Fruit fly (Drosophila melanogaster) whole organism, embryonic: Measurements from ENCODE around the gene cup.
A peak's percentile ranks its signal among the peaks of the same experiment; 100 is the strongest.

Experiments
- B-H2 ChIP-seq: fragments of 200-800 bp; sonication (Bioruptor generic); optimal IDR thresholded peaks from 2 replicates; lab custom pipeline; 2018; ENCODE audit warnings: missing biosample characterization, mild to moderate bottlenecking, missing genetic modification characterization
- CG10267 ChIP-seq: fragments of 200-800 bp; sonication (Bioruptor generic); optimal IDR thresholded peaks from 2 replicates; lab custom pipeline; 2018; ENCODE audit warnings: missing biosample characterization, mild to moderate bottlenecking, missing genetic modification characterization, moderate library complexity
- CG10462 ChIP-seq: fragments of 200-800 bp; sonication (Bioruptor generic); optimal IDR thresholded peaks from 2 replicates; lab custom pipeline; 2016; ENCODE audit warnings: missing biosample characterization, missing genetic modification characterization
- CG11560 ChIP-seq: fragments of 200-800 bp; sonication (Bioruptor generic); IDR thresholded peaks from 3 replicates; pipeline ENCODE4 v1.3.6; 2022; ENCODE audit warnings: missing biosample characterization, missing genetic modification characterization
- CG12071 ChIP-seq: fragments of 200-800 bp; sonication (Bioruptor generic); optimal IDR thresholded peaks from 3 replicates; lab custom pipeline; 2018; ENCODE audit warnings: missing biosample characterization, mild to moderate bottlenecking, missing genetic modification characterization
- CG12942 ChIP-seq: fragments of 200-800 bp; sonication (Bioruptor generic); optimal IDR thresholded peaks from 3 replicates; lab custom pipeline; 2016; ENCODE audit warnings: missing biosample characterization, missing genetic modification characterization
- CG14710 ChIP-seq: fragments of 200-800 bp; sonication (Bioruptor generic); optimal IDR thresholded peaks from 3 replicates; lab custom pipeline; 2019; ENCODE audit warnings: missing biosample characterization, mild to moderate bottlenecking, missing genetic modification characterization, moderate library complexity
- CG14860 ChIP-seq: fragments of 200-800 bp; sonication (Bioruptor generic); IDR thresholded peaks from 3 replicates; pipeline ENCODE4 v1.3.6; 2022; ENCODE audit warnings: missing biosample characterization, missing genetic modification characterization; ENCODE audit not compliant: partially characterized antibody
- CG15514 ChIP-seq: fragments of 200-800 bp; sonication (Bioruptor generic); optimal IDR thresholded peaks from 3 replicates; lab custom pipeline; 2017; ENCODE audit warnings: missing biosample characterization, missing genetic modification characterization, mild to moderate bottlenecking, moderate library complexity, missing genetic modification reagents
- CG16815 ChIP-seq: fragments of 200-800 bp; sonication (Bioruptor generic); optimal IDR thresholded peaks from 3 replicates; lab custom pipeline; 2017; ENCODE audit warnings: missing biosample characterization, mild to moderate bottlenecking, missing genetic modification characterization
- CG16863 ChIP-seq: fragments of 200-800 bp; sonication (Bioruptor generic); optimal IDR thresholded peaks from 3 replicates; lab custom pipeline; 2016; ENCODE audit warnings: missing biosample characterization, missing genetic modification characterization
- CG17612 ChIP-seq: fragments of 200-800 bp; sonication (Bioruptor generic); IDR thresholded peaks from 2 replicates; pipeline ENCODE4 v1.3.6; 2022; ENCODE audit warnings: missing biosample characterization, missing genetic modification characterization
- CG17912 ChIP-seq: fragments of 200-800 bp; sonication (Bioruptor generic); optimal IDR thresholded peaks from 2 replicates; lab custom pipeline; 2018; ENCODE audit warnings: missing biosample characterization, mild to moderate bottlenecking, missing genetic modification characterization
- CG18011 ChIP-seq: fragments of 200-800 bp; sonication (Bioruptor generic); optimal IDR thresholded peaks from 2 replicates; lab custom pipeline; 2017; ENCODE audit warnings: missing biosample characterization, missing genetic modification characterization, mild to moderate bottlenecking, moderate library complexity, missing genotype
- CG2129 ChIP-seq: fragments of 200-800 bp; sonication (Bioruptor generic); IDR thresholded peaks from 2 replicates; pipeline ENCODE4 v1.3.6; 2022; ENCODE audit warnings: missing biosample characterization, missing genetic modification characterization; ENCODE audit not compliant: partially characterized antibody
- CG42726 ChIP-seq: fragments of 200-800 bp; sonication (Bioruptor generic); IDR thresholded peaks from 2 replicates; pipeline ENCODE4 v1.3.6; 2022; ENCODE audit warnings: missing biosample characterization, missing genetic modification characterization; ENCODE audit not compliant: partially characterized antibody
- CG4617 ChIP-seq: fragments of 200-800 bp; sonication (Bioruptor generic); optimal IDR thresholded peaks from 3 replicates; lab custom pipeline; 2016; ENCODE audit warnings: missing biosample characterization, missing genetic modification characterization, borderline replicate concordance
- CG8388 ChIP-seq: fragments of 200-800 bp; sonication (Bioruptor generic); optimal IDR thresholded peaks from 2 replicates; lab custom pipeline; 2019; ENCODE audit warnings: missing biosample characterization, mild to moderate bottlenecking, missing genetic modification characterization, moderate library complexity
- CG8765 ChIP-seq: fragments of 200-800 bp; sonication (Bioruptor generic); IDR thresholded peaks from 2 replicates; pipeline ENCODE4 v1.3.6; 2022; ENCODE audit warnings: missing biosample characterization, missing genetic modification characterization
- Dip2 ChIP-seq: fragments of 200-800 bp; sonication (Bioruptor generic); IDR thresholded peaks from 2 replicates; pipeline ENCODE4 v1.3.6; 2022; ENCODE audit warnings: missing biosample characterization, missing genetic modification characterization
- E2f2 ChIP-seq: fragments of 200-800 bp; sonication (Bioruptor generic); IDR thresholded peaks from 2 replicates; pipeline ENCODE4 v1.3.6; 2022; ENCODE audit warnings: missing biosample characterization, missing genetic modification characterization
- Elba2 ChIP-seq: fragments of 200-800 bp; sonication (Bioruptor generic); optimal IDR thresholded peaks from 3 replicates; lab custom pipeline; 2016; ENCODE audit warnings: missing biosample characterization, missing genetic modification characterization
- Ets65A ChIP-seq: fragments of 200-800 bp; sonication (Bioruptor generic); peaks from one replicate; lab custom pipeline; 2016; ENCODE audit warnings: missing biosample characterization, missing genetic modification characterization
- HLHmδ ChIP-seq: fragments of 200-800 bp; sonication (Bioruptor generic); optimal IDR thresholded peaks from 2 replicates; lab custom pipeline; 2018; ENCODE audit warnings: missing biosample characterization, mild to moderate bottlenecking, missing genetic modification characterization, moderate library complexity
- HmgZ ChIP-seq: fragments of 200-800 bp; sonication (Bioruptor generic); optimal IDR thresholded peaks from 2 replicates; lab custom pipeline; 2018; ENCODE audit warnings: missing biosample characterization, mild to moderate bottlenecking, missing genetic modification characterization
- Hsf ChIP-seq: fragments of 200-800 bp; sonication (Bioruptor generic); optimal IDR thresholded peaks from 3 replicates; lab custom pipeline; 2016; ENCODE audit warnings: missing biosample characterization, missing genetic modification characterization
- Lim3 ChIP-seq: fragments of 200-800 bp; sonication (Bioruptor generic); IDR thresholded peaks from 2 replicates; pipeline ENCODE4 v1.3.6; 2022; ENCODE audit warnings: missing biosample characterization, missing genetic modification characterization
- NfI ChIP-seq: fragments of 200-800 bp; sonication (Bioruptor generic); optimal IDR thresholded peaks from 3 replicates; lab custom pipeline; 2018; ENCODE audit warnings: missing biosample characterization, mild to moderate bottlenecking, missing genetic modification characterization, moderate library complexity
- Ravus ChIP-seq: fragments of 200-800 bp; sonication (Bioruptor generic); IDR thresholded peaks from 2 replicates; pipeline ENCODE4 v1.3.6; 2022; ENCODE audit warnings: missing biosample characterization, missing genetic modification characterization
- YL-1 ChIP-seq: fragments of 200-800 bp; sonication (Bioruptor generic); optimal IDR thresholded peaks from 3 replicates; lab custom pipeline; 2017; ENCODE audit warnings: missing biosample characterization, mild to moderate bottlenecking, missing genetic modification characterization
- abd-A ChIP-seq: fragments of 200-800 bp; sonication (Bioruptor generic); optimal IDR thresholded peaks from 3 replicates; lab custom pipeline; 2019; ENCODE audit warnings: missing biosample characterization, mild to moderate bottlenecking, missing genetic modification characterization, moderate library complexity
- bowl ChIP-seq: fragments of 200-800 bp; sonication (Bioruptor generic); IDR thresholded peaks from 2 replicates; pipeline ENCODE4 v1.3.6; 2022; ENCODE audit warnings: missing biosample characterization, missing genetic modification characterization
- cas ChIP-seq: fragments of 200-800 bp; sonication (Bioruptor generic); IDR thresholded peaks from 2 replicates; pipeline ENCODE4 v1.3.6; 2022; ENCODE audit warnings: missing biosample characterization, missing genetic modification characterization
- corto ChIP-seq: fragments of 200-800 bp; sonication (Bioruptor generic); optimal IDR thresholded peaks from 2 replicates; lab custom pipeline; 2016; ENCODE audit warnings: missing biosample characterization, mild to moderate bottlenecking, missing genetic modification characterization, moderate library complexity
- cwo ChIP-seq: fragments of 200-800 bp; sonication (Bioruptor generic); optimal IDR thresholded peaks from 3 replicates; lab custom pipeline; 2017; ENCODE audit warnings: missing biosample characterization, missing genetic modification characterization, mild to moderate bottlenecking, moderate library complexity, missing genetic modification reagents
- esg ChIP-seq: fragments of 200-800 bp; sonication (Bioruptor generic); conservative IDR thresholded peaks from 2 replicates; pipeline ENCODE4 v1.3.6; 2022; ENCODE audit warnings: missing biosample characterization, missing genetic modification characterization
- eve ChIP-seq, 2 experiments: fragments of >200 bp; optimal IDR thresholded peaks; 2 replicates each; lab custom pipeline; 2017; ENCODE audit warnings: missing biosample characterization in 2 of 2, missing genetic modification characterization in 2 of 2
- fd64A ChIP-seq: fragments of 200-800 bp; sonication (Bioruptor generic); optimal IDR thresholded peaks from 3 replicates; lab custom pipeline; 2018; ENCODE audit warnings: missing biosample characterization, mild to moderate bottlenecking, missing genetic modification characterization
- fru ChIP-seq: fragments of >200 bp; optimal IDR thresholded peaks from 2 replicates; lab custom pipeline; 2017
- ftz-f1 ChIP-seq: fragments of 200-800 bp; sonication (Bioruptor generic); optimal IDR thresholded peaks from 2 replicates; lab custom pipeline; 2016; ENCODE audit warnings: missing biosample characterization, missing genetic modification characterization
- grau ChIP-seq: fragments of 200-800 bp; optimal IDR thresholded peaks from 3 replicates; lab custom pipeline; 2019; ENCODE audit warnings: missing biosample characterization, mild to moderate bottlenecking, missing genetic modification characterization, moderate library complexity
- hth ChIP-seq: fragments of >200 bp; optimal IDR thresholded peaks from 2 replicates; lab custom pipeline; 2017; ENCODE audit warnings: inconsistent platforms
- kay ChIP-seq: fragments of 200-800 bp; sonication (Bioruptor generic); optimal IDR thresholded peaks from 2 replicates; lab custom pipeline; 2016; ENCODE audit warnings: missing biosample characterization, missing genetic modification characterization
- knrl ChIP-seq: fragments of 200-800 bp; sonication (Bioruptor generic); IDR thresholded peaks from 3 replicates; pipeline ENCODE4 v1.3.6; 2022; ENCODE audit warnings: missing biosample characterization, missing genetic modification characterization; ENCODE audit not compliant: partially characterized antibody
- maf-S ChIP-seq: fragments of 200-800 bp; sonication (Bioruptor generic); optimal IDR thresholded peaks from 2 replicates; lab custom pipeline; 2016; ENCODE audit warnings: missing biosample characterization, missing genetic modification characterization
- mirr ChIP-seq: fragments of 200-800 bp; sonication (Bioruptor generic); optimal IDR thresholded peaks from 3 replicates; lab custom pipeline; 2018; ENCODE audit warnings: missing biosample characterization, mild to moderate bottlenecking, missing genetic modification characterization
- pita ChIP-seq: fragments of 200-800 bp; sonication (Bioruptor generic); optimal IDR thresholded peaks from 2 replicates; lab custom pipeline; 2017; ENCODE audit warnings: missing biosample characterization, mild to moderate bottlenecking, missing genetic modification characterization
- slp2 ChIP-seq: fragments of 200-800 bp; sonication (Bioruptor generic); optimal IDR thresholded peaks from 2 replicates; lab custom pipeline; 2016; ENCODE audit warnings: missing biosample characterization, missing genetic modification characterization
- vfl ChIP-seq: fragments of 200-800 bp; sonication (Bioruptor generic); optimal IDR thresholded peaks from 2 replicates; lab custom pipeline; 2016; ENCODE audit warnings: missing biosample characterization, missing genetic modification characterization
- wor ChIP-seq: fragments of 200-800 bp; sonication (Bioruptor generic); IDR thresholded peaks from 2 replicates; pipeline ENCODE4 v1.3.6; 2022; ENCODE audit warnings: missing biosample characterization, missing genetic modification characterization
- zen2 ChIP-seq: fragments of 200-800 bp; sonication (Bioruptor generic); IDR thresholded peaks from 3 replicates; pipeline ENCODE4 v1.3.6; 2022; ENCODE audit warnings: missing biosample characterization, missing genetic modification characterization; ENCODE audit not compliant: partially characterized antibody

The cup gene

dm6 chr2L:6648163-6648628, 15.3 kb upstream of the cup start (continued):
- TF ChIP-seq pita (GFP tag; lab: Kevin White, UChicago): no peak
- TF ChIP-seq CG2129 (GFP tag; lab: Robert Waterston, UW): no peak
- peak; percentile 89 for TF ChIP-seq CG10267 (tag; lab: Kevin White, UChicago)
- peak; percentile 86 for TF ChIP-seq cas
- TF ChIP-seq Ets65A (GFP tag; lab: Kevin White, UChicago): peak; percentile 98
- peak; percentile 90 for TF ChIP-seq CG15514 (GFP tag; lab: Kevin White, UChicago)
- TF ChIP-seq mirr (GFP tag; lab: Kevin White, UChicago): peak; percentile 87
- peak; percentile 96 for TF ChIP-seq NfI
- TF ChIP-seq corto (GFP tag; lab: Kevin White, UChicago): peak; percentile 76
- TF ChIP-seq CG4617 (GFP tag; lab: Kevin White, UChicago): peak; percentile 87
- TF ChIP-seq CG14710 (tag; lab: Kevin White, UChicago): peak; percentile 95
- peak; percentile 96 for TF ChIP-seq grau (tag; lab: Kevin White, UChicago)
- TF ChIP-seq esg: peak; percentile 94
- peak; percentile 88 for TF ChIP-seq wor (GFP tag; lab: Robert Waterston, UW)
- no peak for TF ChIP-seq abd-A (tag; lab: Kevin White, UChicago)
- TF ChIP-seq fd64A: peak; percentile 52
- TF ChIP-seq Ravus (GFP tag; lab: Robert Waterston, UW): peak; percentile 74
- TF ChIP-seq knrl (GFP tag; lab: Robert Waterston, UW): no peak
- peak; percentile 98 for TF ChIP-seq HmgZ (tag; lab: Kevin White, UChicago)
- TF ChIP-seq vfl: peak; percentile 91
- TF ChIP-seq fru (lab: Kevin White, UChicago): no peak
- peak; percentile 88 for TF ChIP-seq CG16863 (GFP tag; lab: Kevin White, UChicago)
- peak; percentile 94 for TF ChIP-seq cwo (GFP tag; lab: Kevin White, UChicago)
- TF ChIP-seq CG42726: no peak
- peak; percentile 40 for TF ChIP-seq Elba2
- TF ChIP-seq hth (lab: Kevin White, UChicago): no peak
- peak; percentile 95 for TF ChIP-seq B-H2
- TF ChIP-seq CG10462 (GFP tag; lab: Kevin White, UChicago): peak; percentile 90
- TF ChIP-seq CG17612 (GFP tag; lab: Robert Waterston, UW): peak; percentile 85
- peak; percentile 79 for TF ChIP-seq CG11560 (tag; lab: Robert Waterston, UW)
- peak; percentile 90 for TF ChIP-seq maf-S (GFP tag; lab: Kevin White, UChicago)
- peak; percentile 76; the same call in 1 of the 2 replicates for TF ChIP-seq CG8765 (GFP tag; lab: Robert Waterston, UW)
- TF ChIP-seq HLHmδ: no peak
- peak; percentile 22 for TF ChIP-seq ftz-f1 (GFP tag; lab: Kevin White, UChicago)
- TF ChIP-seq CG17912 (GFP tag; lab: Kevin White, UChicago): peak; percentile 68
- TF ChIP-seq Hsf: peak; percentile 96
- peak; percentile 46; the same call in 1 of the 2 replicates for TF ChIP-seq Dip2 (GFP tag; lab: Robert Waterston, UW)
- no peak for TF ChIP-seq eve (GFP tag; optimal IDR thresholded peaks at IDR 0.05; lab: Kevin White, UChicago)
- TF ChIP-seq YL-1: peak; percentile 89
- peak; percentile 80 for TF ChIP-seq E2f2
- TF ChIP-seq CG12942 (GFP tag; lab: Kevin White, UChicago): peak; percentile 93
- TF ChIP-seq CG14860 (GFP tag; lab: Robert Waterston, UW): no peak
- peak; percentile 87 for TF ChIP-seq slp2 (GFP tag; lab: Kevin White, UChicago)
- TF ChIP-seq zen2 (GFP tag; lab: Robert Waterston, UW): no peak
- peak; percentile 91 for TF ChIP-seq kay (GFP tag; lab: Kevin White, UChicago)
- peak; percentile 82 for TF ChIP-seq Lim3 (GFP tag; lab: Robert Waterston, UW)
- TF ChIP-seq CG18011 (GFP tag; lab: Kevin White, UChicago): peak; percentile 89
- TF ChIP-seq CG8388: peak; percentile 93
- TF ChIP-seq CG12071: peak; percentile 85
- peak; percentile 92 for TF ChIP-seq CG16815 (GFP tag; lab: Kevin White, UChicago)
- peak; percentile 85 for TF ChIP-seq bowl (GFP tag; lab: Robert Waterston, UW)
